Fruit fly (Drosophila melanogaster): ENCODE data around the gene Ptp61F.
A peak's percentile ranks its signal among the peaks of the same experiment; 100 is the strongest.
"Not testable (repeated sequence)": the region's sequence is repeated elsewhere in the genome, so short reads cannot be mapped to it uniquely, and the experiment has no call there.

Ptp61F gene

DNA sequence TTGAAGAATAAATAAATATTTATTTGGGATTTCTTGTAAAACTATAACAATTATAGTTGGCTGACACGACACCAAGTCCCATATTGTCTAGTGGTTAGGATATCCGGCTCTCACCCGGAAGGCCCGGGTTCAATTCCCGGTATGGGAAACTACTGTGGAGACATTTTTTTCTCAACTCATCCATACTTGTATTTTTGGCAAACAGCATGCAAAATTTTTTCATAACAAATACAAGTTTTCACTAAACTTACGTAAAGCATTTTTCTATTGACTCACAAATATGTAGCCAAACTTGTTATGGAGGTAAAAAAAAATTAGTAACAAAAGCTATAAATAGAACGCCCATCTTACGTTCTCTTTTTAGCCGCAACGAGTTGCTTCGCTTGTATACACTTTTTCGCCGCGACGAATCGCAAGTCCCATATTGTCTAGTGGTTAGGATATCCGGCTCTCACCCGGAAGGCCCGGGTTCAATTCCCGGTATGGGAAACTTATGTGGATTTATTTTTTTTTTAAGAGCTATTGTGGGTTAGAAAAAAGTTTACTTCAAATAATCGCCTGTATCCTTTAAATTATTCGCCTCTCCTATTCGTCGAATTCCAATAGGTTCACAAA, 73.6 kb downstream of the Ptp61F start:
- TF ChIP-seq fkh (GFP tag; optimal IDR thresholded peaks at IDR 0.05) (peak; percentile 39), CG10631 (GFP tag; optimal IDR thresholded peaks at IDR 0.05) (no peak), svp (GFP tag) (peak; percentile 12), Eip78C (GFP tag) (peak; percentile 19), dsx (GFP tag; optimal IDR thresholded peaks at IDR 0.05; ENCODE audit: poor library complexity, severe bottlenecking) (no peak), esn (GFP tag; optimal IDR thresholded peaks at IDR 0.05) (no peak), CG15336 (GFP tag; IDR thresholded peaks at IDR 0.05) (no peak), Ets21C (GFP tag; optimal IDR thresholded peaks at IDR 0.05) (no peak)

DNA sequence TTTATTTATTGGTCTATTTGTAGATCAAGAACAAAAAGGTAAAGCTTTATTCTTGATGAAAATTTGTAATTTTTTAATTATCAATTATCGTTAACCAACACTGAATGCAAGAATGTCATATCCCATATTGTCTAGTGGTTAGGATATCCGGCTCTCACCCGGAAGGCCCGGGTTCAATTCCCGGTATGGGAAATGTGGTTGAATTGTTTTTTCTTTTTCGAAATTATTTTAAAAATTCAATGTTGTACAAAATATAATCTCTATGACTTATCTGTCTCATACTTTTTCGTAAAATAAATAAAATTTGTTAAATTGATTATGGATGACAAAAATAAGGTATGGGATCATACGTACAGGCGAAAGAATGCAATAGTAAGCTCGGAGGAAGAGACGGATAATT, 76.8 kb downstream of the Ptp61F start, which contains the start of gene CG32320:
CG32320 (plus strand) TSS at position 301 of the 400 bp plus-strand sequence.
- TF ChIP-seq Met, CG3919, Sox102F (GFP tag; optimal IDR thresholded peaks at IDR 0.05): not testable (repeated sequence)

DNA sequence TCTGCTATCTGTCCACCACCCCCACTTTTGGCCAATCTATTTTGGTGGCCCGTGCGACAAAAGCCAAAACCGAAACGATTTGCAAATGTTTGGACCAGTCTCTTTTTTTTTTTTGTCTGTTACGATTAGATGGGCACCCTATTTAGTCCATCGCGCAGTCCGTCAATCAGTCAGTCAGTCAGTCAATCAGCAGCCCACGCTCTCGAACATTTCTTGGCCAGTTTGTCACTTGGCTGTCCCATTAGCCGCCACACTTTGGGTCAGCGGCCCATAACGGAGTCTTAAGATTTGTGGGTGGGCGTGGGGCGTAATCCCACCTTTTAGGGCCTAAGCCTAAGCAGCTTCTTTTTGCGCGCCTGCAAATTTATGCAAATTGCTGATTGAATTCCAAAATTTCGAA, 80.6 kb downstream of the Ptp61F start:
- TF ChIP-seq Ets21C (GFP tag; optimal IDR thresholded peaks at IDR 0.05) (no peak), CG8632 (GFP tag; optimal IDR thresholded peaks at IDR 0.05) (no peak), Hr39 (GFP tag; optimal IDR thresholded peaks at IDR 0.05) (no peak), dsx (GFP tag; optimal IDR thresholded peaks at IDR 0.05; ENCODE audit: poor library complexity, severe bottlenecking) (no peak), Blimp-1 (GFP tag; optimal IDR thresholded peaks at IDR 0.05) (no peak), Smox (GFP tag; optimal IDR thresholded peaks at IDR 0.05) (no peak), Eip93F (GFP tag; optimal IDR thresholded peaks at IDR 0.05) (no peak), svp (GFP tag) (no peak)

DNA sequence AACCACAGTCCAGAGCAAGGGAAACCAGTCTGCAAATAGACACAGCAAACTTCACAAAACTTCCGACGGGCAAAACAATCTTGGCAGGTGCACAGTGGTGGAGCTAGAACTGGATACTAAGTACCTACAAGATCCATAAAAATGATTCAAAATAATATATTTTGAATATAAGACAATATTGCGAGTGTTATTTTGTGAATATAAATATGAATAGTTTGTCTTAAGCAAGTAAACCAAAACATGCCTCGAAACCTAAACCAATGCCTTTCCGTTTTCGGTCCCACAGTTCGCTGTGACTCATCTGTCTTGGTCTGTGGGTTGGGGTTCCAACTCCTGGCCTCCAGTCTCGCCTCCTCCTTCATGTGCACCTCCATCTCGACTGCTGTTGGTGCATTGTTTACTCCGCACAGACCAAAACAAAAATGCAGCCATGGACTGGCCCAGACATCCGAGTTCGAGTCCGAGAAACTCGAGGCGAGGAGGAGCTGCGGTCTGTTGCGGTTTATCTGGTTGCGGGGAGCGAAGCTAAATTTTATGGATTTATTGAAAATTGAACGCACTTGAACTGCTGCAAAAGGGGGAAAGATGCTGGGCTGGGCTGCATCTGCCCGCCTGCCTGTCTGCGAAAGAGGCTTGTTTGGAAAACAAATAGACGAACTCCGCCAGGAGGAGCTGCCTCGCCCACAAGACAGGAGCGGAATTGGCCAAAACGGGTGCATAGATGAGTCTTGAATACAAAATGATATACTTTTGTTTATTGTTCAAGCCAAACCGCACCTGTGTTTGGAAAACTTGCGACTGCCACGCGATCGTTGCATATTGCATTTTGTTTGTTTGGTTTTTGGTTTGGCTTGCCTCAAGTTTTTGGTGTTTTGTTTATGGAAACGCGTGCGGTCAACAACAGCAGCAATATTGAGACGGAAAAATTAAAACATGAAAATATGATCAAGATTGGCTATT, 82.8 kb downstream of the Ptp61F start:
- peak; percentile 20 for TF ChIP-seq lz (GFP tag; optimal IDR thresholded peaks at IDR 0.05)
- TF ChIP-seq CG8119 (GFP tag; IDR thresholded peaks at IDR 0.05) = peak; percentile 80
- peak; percentile 63 for TF ChIP-seq CG4318 (GFP tag; optimal IDR thresholded peaks at IDR 0.05)
- peak; percentile 71 for TF ChIP-seq CG8632 (GFP tag; optimal IDR thresholded peaks at IDR 0.05)
- TF ChIP-seq cyc (GFP tag; optimal IDR thresholded peaks at IDR 0.05) = no peak
- TF ChIP-seq Sox15 (GFP tag; optimal IDR thresholded peaks at IDR 0.05) = peak; percentile 33
- TF ChIP-seq CG7368 (GFP tag; optimal IDR thresholded peaks at IDR 0.05) = peak; percentile 55
- TF ChIP-seq eg (GFP tag; IDR thresholded peaks at IDR 0.05) = peak; percentile 60
- peak; percentile 84 for TF ChIP-seq CG10669 (GFP tag; optimal IDR thresholded peaks at IDR 0.05)
- peak; percentile 88 for TF ChIP-seq CG3919 (GFP tag; optimal IDR thresholded peaks at IDR 0.05)
- TF ChIP-seq Eip93F (GFP tag; optimal IDR thresholded peaks at IDR 0.05) = no peak
- TF ChIP-seq CG11294 (GFP tag; IDR thresholded peaks at IDR 0.05) = 0 out of 2 replicates have a peak, but pooled peaks have one; percentile 25
- TF ChIP-seq Hr39 (GFP tag; optimal IDR thresholded peaks at IDR 0.05) = no peak
- peak; percentile 28 for TF ChIP-seq fd85E (GFP tag; optimal IDR thresholded peaks at IDR 0.05)
- TF ChIP-seq Gug (GFP tag; IDR thresholded peaks at IDR 0.05) = peak; percentile 64
- peak; percentile 74 for TF ChIP-seq CG32006 (GFP tag; optimal IDR thresholded peaks at IDR 0.05)
- TF ChIP-seq Hr4 (GFP tag; optimal IDR thresholded peaks at IDR 0.05) = peak; percentile 80
- peak; percentile 78 for TF ChIP-seq OdsH (GFP tag; optimal IDR thresholded peaks at IDR 0.05)
- peak; percentile 92 for TF ChIP-seq Ets96B (tag; optimal IDR thresholded peaks at IDR 0.05)
- TF ChIP-seq CG10631 (GFP tag; optimal IDR thresholded peaks at IDR 0.05) = peak; percentile 84
- TF ChIP-seq CG3032 (tag; optimal IDR thresholded peaks at IDR 0.05) = peak; percentile 85
- TF ChIP-seq dac (GFP tag; optimal IDR thresholded peaks at IDR 0.05) = peak; percentile 71
- TF ChIP-seq dsx (GFP tag; optimal IDR thresholded peaks at IDR 0.05; ENCODE audit: poor library complexity, severe bottlenecking) = peak; percentile 85
- peak; percentile 82 for TF ChIP-seq CG15336 (GFP tag; IDR thresholded peaks at IDR 0.05)
- peak; percentile 77 for TF ChIP-seq Eip75B (GFP tag; optimal IDR thresholded peaks at IDR 0.05)
- TF ChIP-seq CG34406 (GFP tag; optimal IDR thresholded peaks at IDR 0.05) = peak; percentile 67
- peak; percentile 86 for TF ChIP-seq fd59A (GFP tag; optimal IDR thresholded peaks at IDR 0.05)
- no peak for TF ChIP-seq vri (GFP tag; optimal IDR thresholded peaks at IDR 0.05)
- TF ChIP-seq CG6276 (GFP tag; optimal IDR thresholded peaks at IDR 0.05) = peak; percentile 66
- peak; percentile 72 for TF ChIP-seq CG6792 (GFP tag; optimal IDR thresholded peaks at IDR 0.05)
- peak; percentile 75 for TF ChIP-seq CG11762 (GFP tag; optimal IDR thresholded peaks at IDR 0.05; ENCODE audit: insufficient read depth)
- peak; percentile 19 for TF ChIP-seq topi (GFP tag; optimal IDR thresholded peaks at IDR 0.05)
- TF ChIP-seq Blimp-1 (GFP tag; optimal IDR thresholded peaks at IDR 0.05) = no peak
- TF ChIP-seq Ets21C (GFP tag; optimal IDR thresholded peaks at IDR 0.05) = no peak
